Worm (Caenorhabditis elegans) whole organism, L1 larva: Measurements from ENCODE around the gene Y48D7A.1.

ENCODE experiments used
- C16A3.4 ChIP-seq: fragments of 150-350 bp; optimal IDR thresholded peaks from 2 replicates; lab custom pipeline; 2014; ENCODE audit warnings: missing biosample characterization, missing genetic modification characterization
- ceh-8 ChIP-seq: fragments of 200-800 bp; sonication (Bioruptor generic); optimal IDR thresholded peaks from 2 replicates; lab custom pipeline; 2018; ENCODE audit warnings: mild to moderate bottlenecking, missing genetic modification characterization, moderate library complexity, missing compliant biosample characterization
- nhr-76 ChIP-seq: sonication (generic microtip); optimal IDR thresholded peaks from 2 replicates; lab custom pipeline; 2017; ENCODE audit warnings: missing biosample characterization, missing genetic modification characterization
- snpc-4 ChIP-seq: fragments of 150-350 bp; optimal IDR thresholded peaks from 2 replicates; lab custom pipeline; 2014; ENCODE audit warnings: missing biosample characterization, missing genetic modification characterization

DNA sequence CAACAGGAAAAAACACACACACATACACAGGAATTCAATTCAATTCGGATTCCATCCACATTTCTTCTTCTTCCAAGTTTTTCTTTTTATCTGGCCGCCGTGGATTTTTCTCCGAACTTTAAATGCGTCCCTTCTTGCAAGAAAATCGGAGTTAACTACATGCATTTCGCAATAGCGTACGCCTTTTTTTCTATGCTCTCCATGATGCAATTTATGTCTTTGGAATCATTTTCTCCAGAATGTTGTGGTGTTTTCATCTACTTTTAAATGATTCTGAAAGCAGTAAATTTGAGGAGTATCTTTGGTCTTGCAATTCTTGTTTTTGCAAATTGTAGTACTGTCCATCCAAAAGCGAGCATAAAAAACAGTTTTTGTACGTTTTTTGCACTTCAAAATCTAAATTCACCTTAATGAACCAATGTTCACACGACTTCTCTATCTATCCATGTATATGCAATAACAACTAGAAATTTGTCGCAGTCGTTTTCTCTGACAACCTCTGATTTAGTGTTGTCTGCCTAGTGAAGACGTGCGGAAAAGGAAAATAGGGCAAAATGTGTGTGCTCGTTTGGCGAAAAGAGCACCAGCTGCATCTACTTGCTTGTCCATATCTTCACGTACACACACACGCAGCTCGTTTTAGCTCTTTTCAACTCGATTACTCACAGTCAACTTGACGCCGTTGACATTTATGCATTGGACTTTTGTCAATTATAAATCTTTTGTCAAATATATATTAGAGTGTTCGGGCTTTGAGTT, 13.2 kb downstream of the Y48D7A.1 start:
- TF ChIP-seq C16A3.4 (tag; lab: Kevin White, UChicago) (no peak), ceh-8 (GFP tag; lab: Kevin White, UChicago) (no peak), snpc-4 (tag; lab: Kevin White, UChicago) (no peak), nhr-76 (tag; lab: Kevin White, UChicago) (no peak)
